Fruit fly (Drosophila melanogaster): ENCODE results near the gene Rrp45.

dm6 chrX:16820665-16821064 is 29.6 kb upstream of the Rrp45 start:
- TF ChIP-seq psq (GFP tag; optimal IDR thresholded peaks at IDR 0.05) (no peak), CG9705 (GFP tag; optimal IDR thresholded peaks at IDR 0.05) (no peak), lola (GFP tag; optimal IDR thresholded peaks at IDR 0.05) (no peak), br (GFP tag; optimal IDR thresholded peaks at IDR 0.05) (no peak), CrebA (GFP tag; optimal IDR thresholded peaks at IDR 0.05; ENCODE audit: borderline replicate concordance) (no peak), dl (GFP tag; optimal IDR thresholded peaks at IDR 0.05; ENCODE audit: insufficient read depth in 1 of 2, partially characterized antibody in 2 of 2) (no peak)
